Fruit fly (Drosophila melanogaster): ENCODE data around the gene CG8219.
A peak's percentile ranks its signal among the peaks of the same experiment; 100 is the strongest.

Gene CG8219

DNA sequence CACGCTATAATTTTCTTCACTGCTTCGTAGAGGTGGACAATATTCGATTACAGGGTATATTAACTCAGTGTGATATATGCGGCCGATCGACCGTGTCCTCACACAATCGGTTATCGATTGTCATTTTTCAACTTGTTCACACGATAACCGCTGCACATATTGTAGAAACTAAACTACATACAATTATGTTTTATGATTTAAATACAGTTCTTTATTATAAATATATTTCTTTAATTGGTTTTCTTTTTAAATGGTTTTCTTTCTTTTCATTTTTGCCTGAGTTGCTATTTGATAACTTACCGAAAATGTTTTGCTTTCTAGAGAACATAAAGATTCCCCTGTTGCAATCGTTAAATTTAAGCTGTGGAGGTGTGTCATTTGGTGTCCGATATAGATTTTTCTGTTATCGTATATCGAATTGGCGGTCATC, 26.4 kb upstream of the CG8219 start, which contains the start of the genes fmt and CG7376 (continued):
- no peak for TF ChIP-seq h (optimal IDR thresholded peaks at IDR 0.05)
- no peak for TF ChIP-seq kah (GFP tag; optimal IDR thresholded peaks at IDR 0.05)
- TF ChIP-seq BEAF-32 (GFP tag; optimal IDR thresholded peaks at IDR 0.05) = peak; percentile 63
- TF ChIP-seq inv (GFP tag; IDR thresholded peaks at IDR 0.05; ENCODE audit: partially characterized antibody) = peak; percentile 66
- TF ChIP-seq Fer3 (tag; optimal IDR thresholded peaks at IDR 0.05) = no peak
- TF ChIP-seq Med (GFP tag) = no peak
- no peak for TF ChIP-seq CG12299 (tag; optimal IDR thresholded peaks at IDR 0.05)
- TF ChIP-seq Max (GFP tag; optimal IDR thresholded peaks at IDR 0.05) = peak; percentile 63
- no peak for TF ChIP-seq rib (GFP tag; IDR thresholded peaks at IDR 0.05)
- TF ChIP-seq CG17186 (GFP tag; optimal IDR thresholded peaks at IDR 0.05) = peak; percentile 39
- TF ChIP-seq CG5245 (GFP tag; optimal IDR thresholded peaks at IDR 0.05) = no peak
- TF ChIP-seq dati (GFP tag; IDR thresholded peaks at IDR 0.05) = no peak
- TF ChIP-seq dmrt11E (tag; optimal IDR thresholded peaks at IDR 0.05) = peak; percentile 33
- TF ChIP-seq tx (GFP tag; optimal IDR thresholded peaks at IDR 0.05) = no peak
- TF ChIP-seq gfzf (GFP tag; optimal IDR thresholded peaks at IDR 0.05) = no peak
- TF ChIP-seq Lhr (GFP tag; optimal IDR thresholded peaks at IDR 0.05) = peak; percentile 29
- no peak for TF ChIP-seq CG16779 (GFP tag; IDR thresholded peaks at IDR 0.05)
- TF ChIP-seq CG16815 (GFP tag; optimal IDR thresholded peaks at IDR 0.05) = no peak
- no peak for TF ChIP-seq CG34422 (GFP tag; IDR thresholded peaks at IDR 0.05)
- no peak for TF ChIP-seq CG12236 (GFP tag; optimal IDR thresholded peaks at IDR 0.05)
- TF ChIP-seq TFAM (GFP tag; optimal IDR thresholded peaks at IDR 0.05) = no peak
- TF ChIP-seq so (GFP tag; IDR thresholded peaks at IDR 0.05) = no peak
- no peak for TF ChIP-seq shn (GFP tag; optimal IDR thresholded peaks at IDR 0.05)
- TF ChIP-seq pnt (GFP tag; optimal IDR thresholded peaks at IDR 0.05) = no peak
- no peak for TF ChIP-seq CG11560 (tag; IDR thresholded peaks at IDR 0.05)
- TF ChIP-seq br (optimal IDR thresholded peaks at IDR 0.05) = no peak
- no peak for TF ChIP-seq peb (GFP tag; IDR thresholded peaks at IDR 0.05)
- TF ChIP-seq grn (GFP tag; optimal IDR thresholded peaks at IDR 0.05) = no peak
- no peak for TF ChIP-seq CoRest (tag; optimal IDR thresholded peaks at IDR 0.05)
- no peak for TF ChIP-seq wdn (GFP tag; IDR thresholded peaks at IDR 0.05)
- TF ChIP-seq Dbx (GFP tag; IDR thresholded peaks at IDR 0.05) = no peak; the same call in 2 of the 3 replicates
- TF ChIP-seq CG3847 (GFP tag; IDR thresholded peaks at IDR 0.05) = peak; percentile 51
- no peak for TF ChIP-seq lmd (GFP tag; IDR thresholded peaks at IDR 0.05)
- peak; percentile 43 for TF ChIP-seq CG2120 (GFP tag; optimal IDR thresholded peaks at IDR 0.05)
- TF ChIP-seq Dad (GFP tag; optimal IDR thresholded peaks at IDR 0.05) = no peak
- TF ChIP-seq slou (GFP tag; optimal IDR thresholded peaks at IDR 0.05) = no peak
- no peak for TF ChIP-seq CG1529 (GFP tag; optimal IDR thresholded peaks at IDR 0.05)
- no peak for TF ChIP-seq CG11247 (GFP tag; IDR thresholded peaks at IDR 0.05)
- TF ChIP-seq H2.0 (GFP tag; IDR thresholded peaks at IDR 0.05) = no peak
- TF ChIP-seq Abd-B (GFP tag; optimal IDR thresholded peaks at IDR 0.05) = no peak
- TF ChIP-seq nerfin-2 (GFP tag; IDR thresholded peaks at IDR 0.05; ENCODE audit: partially characterized antibody) = peak; percentile 90
- no peak for TF ChIP-seq jumu (GFP tag; optimal IDR thresholded peaks at IDR 0.05)
- no peak for TF ChIP-seq ase (GFP tag; IDR thresholded peaks at IDR 0.05)
- TF ChIP-seq CG10147 (GFP tag; optimal IDR thresholded peaks at IDR 0.05) = no peak
- TF ChIP-seq CG10959 (GFP tag; IDR thresholded peaks at IDR 0.05) = no peak
- TF ChIP-seq tgo (GFP tag; IDR thresholded peaks at IDR 0.05) = no peak
- TF ChIP-seq unpg (GFP tag; optimal IDR thresholded peaks at IDR 0.05) = no peak
- TF ChIP-seq p53 (GFP tag; optimal IDR thresholded peaks at IDR 0.05) = no peak
- TF ChIP-seq HLH54F (GFP tag; optimal IDR thresholded peaks at IDR 0.05) = no peak
- peak; percentile 56 for TF ChIP-seq CG17802 (tag; optimal IDR thresholded peaks at IDR 0.05)
- TF ChIP-seq CG14860 (GFP tag; IDR thresholded peaks at IDR 0.05; ENCODE audit: partially characterized antibody) = peak; percentile 89
- no peak for TF ChIP-seq CG7987 (GFP tag; optimal IDR thresholded peaks at IDR 0.05)
- TF ChIP-seq CG14667 (GFP tag; IDR thresholded peaks at IDR 0.05) = no peak
